Fruit fly (Drosophila melanogaster): ENCODE data around the gene Or67d.

Or67d gene

DNA sequence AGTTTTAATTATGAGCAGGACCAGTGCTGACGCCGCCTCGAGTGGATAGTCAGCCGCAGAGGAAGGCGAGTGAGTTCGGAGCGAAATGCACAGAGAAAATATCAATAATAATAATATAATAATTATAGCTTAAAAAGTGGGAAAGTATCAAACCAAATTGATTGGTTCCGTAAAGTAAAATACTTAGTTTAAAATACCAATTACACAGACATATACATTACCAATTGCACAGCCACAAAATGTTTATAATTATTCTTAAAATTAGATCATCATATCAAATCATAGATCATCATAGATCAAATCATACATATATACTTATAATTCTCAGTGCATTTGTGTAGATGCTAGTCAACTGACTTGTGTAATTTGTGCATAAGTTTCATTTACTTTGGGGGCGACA lies 34.5 kb upstream of the Or67d start:
- TF ChIP-seq CG6276 (GFP tag; optimal IDR thresholded peaks at IDR 0.05) (no peak), spab (GFP tag; optimal IDR thresholded peaks at IDR 0.05) (peak; percentile 18), CG8632 (GFP tag; optimal IDR thresholded peaks at IDR 0.05) (no peak), dsx (GFP tag; optimal IDR thresholded peaks at IDR 0.05; ENCODE audit: poor library complexity, severe bottlenecking) (peak; percentile 36), Ets96B (tag; optimal IDR thresholded peaks at IDR 0.05) (peak; percentile 40), CG3032 (tag; optimal IDR thresholded peaks at IDR 0.05) (peak; percentile 32), CG10631 (GFP tag; optimal IDR thresholded peaks at IDR 0.05) (peak; percentile 1), Eip78C (GFP tag) (peak; percentile 55)

DNA sequence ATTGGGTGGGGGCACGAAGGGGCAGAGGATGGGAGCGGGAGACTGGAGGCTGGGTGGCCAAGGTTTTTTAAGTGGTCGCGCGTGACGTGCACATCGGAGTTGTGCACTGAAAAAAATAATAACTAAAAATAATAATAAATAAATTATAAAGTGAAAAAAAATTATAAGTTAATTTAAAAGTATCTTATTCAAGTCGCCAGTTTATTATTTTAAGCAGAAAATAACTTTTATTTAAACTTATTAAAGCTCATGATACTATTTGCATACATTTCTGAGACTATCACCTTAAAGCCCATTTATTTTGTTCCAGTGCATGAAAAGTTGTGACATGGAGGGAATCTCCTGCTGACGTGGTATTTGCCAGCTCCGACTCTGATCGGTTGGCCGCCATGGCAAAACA lies 30.8 kb upstream of the Or67d start:
- TF ChIP-seq CG6276 (GFP tag; optimal IDR thresholded peaks at IDR 0.05) = no peak
- TF ChIP-seq CG3032 (tag; optimal IDR thresholded peaks at IDR 0.05) = peak; percentile 39
- TF ChIP-seq achi (GFP tag; optimal IDR thresholded peaks at IDR 0.05) = peak; percentile 51
- TF ChIP-seq Lpt (GFP tag; optimal IDR thresholded peaks at IDR 0.05) = no peak
- peak; percentile 16 for TF ChIP-seq Hr4 (GFP tag; optimal IDR thresholded peaks at IDR 0.05)
- TF ChIP-seq fd59A (GFP tag; optimal IDR thresholded peaks at IDR 0.05) = no peak
- TF ChIP-seq Hr39 (GFP tag; optimal IDR thresholded peaks at IDR 0.05) = peak; percentile 5
- TF ChIP-seq CG34406 (GFP tag; optimal IDR thresholded peaks at IDR 0.05) = peak; percentile 48
- peak; percentile 51 for TF ChIP-seq CG32006 (GFP tag; optimal IDR thresholded peaks at IDR 0.05)
- TF ChIP-seq CG8319 (GFP tag; optimal IDR thresholded peaks at IDR 0.05) = no peak
- peak; percentile 47; the same call in 1 of the 2 replicates for TF ChIP-seq CG15336 (GFP tag; IDR thresholded peaks at IDR 0.05)
- peak; percentile 31 for TF ChIP-seq CG6792 (GFP tag; optimal IDR thresholded peaks at IDR 0.05)
- TF ChIP-seq CG10631 (GFP tag; optimal IDR thresholded peaks at IDR 0.05) = peak; percentile 50
- peak; percentile 28 for TF ChIP-seq Smox (GFP tag; optimal IDR thresholded peaks at IDR 0.05)
- TF ChIP-seq CG9139 (GFP tag; optimal IDR thresholded peaks at IDR 0.05) = peak; percentile 3
- no peak for TF ChIP-seq Eip93F (GFP tag; optimal IDR thresholded peaks at IDR 0.05)
- peak; percentile 36 for TF ChIP-seq esn (GFP tag; optimal IDR thresholded peaks at IDR 0.05)
- peak; percentile 66; the same call in 2 of the 3 replicates for TF ChIP-seq CG8119 (GFP tag; IDR thresholded peaks at IDR 0.05)
- peak; percentile 41 for TF ChIP-seq svp (GFP tag)
- TF ChIP-seq CG8632 (GFP tag; optimal IDR thresholded peaks at IDR 0.05) = peak; percentile 46
- TF ChIP-seq Sox15 (GFP tag; optimal IDR thresholded peaks at IDR 0.05) = peak; percentile 3
- TF ChIP-seq OdsH (GFP tag; optimal IDR thresholded peaks at IDR 0.05) = peak; percentile 43
- peak; percentile 10 for TF ChIP-seq CG4318 (GFP tag; optimal IDR thresholded peaks at IDR 0.05)
- peak; percentile 21 for TF ChIP-seq Met (GFP tag; optimal IDR thresholded peaks at IDR 0.05)
- TF ChIP-seq fkh (GFP tag; optimal IDR thresholded peaks at IDR 0.05) = no peak
- no peak for TF ChIP-seq CG10669 (GFP tag; optimal IDR thresholded peaks at IDR 0.05)
- peak; percentile 8 for TF ChIP-seq CG31627 (GFP tag; optimal IDR thresholded peaks at IDR 0.05)
- peak; percentile 24 for TF ChIP-seq acj6 (GFP tag; optimal IDR thresholded peaks at IDR 0.05)
- peak; percentile 1 for TF ChIP-seq lz (GFP tag; optimal IDR thresholded peaks at IDR 0.05)
- peak; percentile 24 to 53 for TF ChIP-seq ss (GFP tag; optimal IDR thresholded peaks at IDR 0.05)
- no peak for TF ChIP-seq cyc (GFP tag; optimal IDR thresholded peaks at IDR 0.05)

- TF ChIP-seq Eip93F (GFP tag; optimal IDR thresholded peaks at IDR 0.05) (no peak), CG34406 (GFP tag; optimal IDR thresholded peaks at IDR 0.05) (no peak), Ets96B (tag; optimal IDR thresholded peaks at IDR 0.05) (no peak), CG8119 (GFP tag; IDR thresholded peaks at IDR 0.05) (no peak), CG1621 (tag; optimal IDR thresholded peaks at IDR 0.05) (no peak), CG11902 (GFP tag; optimal IDR thresholded peaks at IDR 0.05) (no peak), CG11294 (GFP tag; IDR thresholded peaks at IDR 0.05) (no peak)
Observed at dm6 chr3L:10244606-10245005, 28.4 kb upstream of the Or67d start, which contains the start of gene Or67c. Or67c (minus strand) TSS chr3L:10244706.

Measured in whole organism, prepupa.